Fruit fly (Drosophila melanogaster): ENCODE measurements around the gene Tm2.

Gene Tm2

DNA sequence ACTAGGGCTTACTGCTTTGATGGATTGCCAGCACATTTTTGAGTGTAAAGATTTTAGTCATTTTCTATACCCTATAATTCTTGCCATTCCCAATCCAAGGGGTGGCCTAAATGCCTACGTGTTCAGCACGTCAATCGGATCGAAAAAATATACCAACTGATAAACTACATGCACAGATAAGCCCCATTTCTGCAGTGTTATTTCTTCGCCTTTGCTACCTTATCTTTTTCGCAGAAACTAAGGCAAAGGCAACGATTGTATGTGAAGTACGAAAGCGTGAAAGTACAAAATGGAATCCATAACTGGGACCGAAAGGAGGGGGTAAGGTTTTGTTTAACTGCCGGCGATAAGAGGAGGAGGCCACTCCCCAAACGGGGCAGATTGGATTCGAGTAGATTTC lies 12.1 kb upstream of the Tm2 start:
- TF ChIP-seq gcm2 (GFP tag; optimal IDR thresholded peaks at IDR 0.05): no peak
- TF ChIP-seq CG9215 (GFP tag; IDR thresholded peaks at IDR 0.05): no peak
- TF ChIP-seq CG11723 (GFP tag; optimal IDR thresholded peaks at IDR 0.05): no peak
- no peak for TF ChIP-seq CG10274 (GFP tag; optimal IDR thresholded peaks at IDR 0.05)
- no peak for TF ChIP-seq CG2202 (tag; optimal IDR thresholded peaks at IDR 0.05)
- no peak for TF ChIP-seq CG2199 (GFP tag; IDR thresholded peaks at IDR 0.05)
- peak; percentile 5; the same call in 1 of the 2 replicates for TF ChIP-seq CG32532 (GFP tag; IDR thresholded peaks at IDR 0.05)
- TF ChIP-seq CG4424 (GFP tag; optimal IDR thresholded peaks at IDR 0.05): no peak
- no peak for TF ChIP-seq CG3726 (GFP tag; IDR thresholded peaks at IDR 0.05)
- TF ChIP-seq Usf (GFP tag; optimal IDR thresholded peaks at IDR 0.05): no peak
- TF ChIP-seq fd102C (GFP tag; optimal IDR thresholded peaks at IDR 0.05): no peak
- TF ChIP-seq GATAe (GFP tag; conservative IDR thresholded peaks at IDR 0.05): peak; percentile 42; the same call in 1 of the 2 replicates
- TF ChIP-seq MESR4 (GFP tag; optimal IDR thresholded peaks at IDR 0.05): no peak
- no peak for TF ChIP-seq CG9932 (GFP tag; IDR thresholded peaks at IDR 0.05)
- TF ChIP-seq sug (tag; optimal IDR thresholded peaks at IDR 0.05): peak; percentile 70
- no peak for TF ChIP-seq CG18619 (GFP tag; optimal IDR thresholded peaks at IDR 0.05)
- no peak for TF ChIP-seq Camta (GFP tag; optimal IDR thresholded peaks at IDR 0.05)
- TF ChIP-seq cwo (GFP tag; optimal IDR thresholded peaks at IDR 0.05): peak; percentile 12
- 0 out of 2 replicates have a peak, but pooled peaks have one; percentile 14 for TF ChIP-seq CG13287 (GFP tag; IDR thresholded peaks at IDR 0.05; ENCODE audit: partially characterized antibody)
- peak; percentile 15 for TF ChIP-seq mirr (GFP tag; optimal IDR thresholded peaks at IDR 0.05)
- no peak for TF ChIP-seq CG13624 (GFP tag; optimal IDR thresholded peaks at IDR 0.05)
- TF ChIP-seq br (optimal IDR thresholded peaks at IDR 0.05): no peak
- TF ChIP-seq CG7963 (GFP tag; IDR thresholded peaks at IDR 0.05; ENCODE audit: partially characterized antibody): no peak
- TF ChIP-seq chinmo (GFP tag; IDR thresholded peaks at IDR 0.05; ENCODE audit: partially characterized antibody): peak; percentile 87; the same call in 3 of the 4 replicates
- TF ChIP-seq CG10565 (GFP tag; optimal IDR thresholded peaks at IDR 0.05): no peak
- peak; percentile 27 for TF ChIP-seq grn (GFP tag; optimal IDR thresholded peaks at IDR 0.05)
- TF ChIP-seq Fer1 (GFP tag; optimal IDR thresholded peaks at IDR 0.05): peak; percentile 13
- TF ChIP-seq wdn (GFP tag; IDR thresholded peaks at IDR 0.05): 0 out of 2 replicates have a peak, but pooled peaks have one; percentile 8
- TF ChIP-seq CG34376 (GFP tag; optimal IDR thresholded peaks at IDR 0.05): peak; percentile 44
- TF ChIP-seq exex (tag; optimal IDR thresholded peaks at IDR 0.05): peak; percentile 67
- no peak for TF ChIP-seq CG14965 (GFP tag; optimal IDR thresholded peaks at IDR 0.05; ENCODE audit: borderline replicate concordance)
- no peak for TF ChIP-seq CG12299 (tag; optimal IDR thresholded peaks at IDR 0.05)
- peak; percentile 17 for TF ChIP-seq D19B (GFP tag; optimal IDR thresholded peaks at IDR 0.05)
- TF ChIP-seq Gug (GFP tag; IDR thresholded peaks at IDR 0.05): no peak
- no peak for TF ChIP-seq B-H1 (GFP tag; IDR thresholded peaks at IDR 0.05)
- TF ChIP-seq ems (GFP tag; optimal IDR thresholded peaks at IDR 0.05): no peak
- peak in 1 of 2 experiments; percentile 2 for TF ChIP-seq eve (GFP tag; optimal IDR thresholded peaks at IDR 0.05)
- no peak for TF ChIP-seq bigmax (GFP tag; optimal IDR thresholded peaks at IDR 0.05)
- no peak for TF ChIP-seq sima (GFP tag; optimal IDR thresholded peaks at IDR 0.05)
- peak; percentile 46 for TF ChIP-seq lab (GFP tag; optimal IDR thresholded peaks at IDR 0.05)
- TF ChIP-seq Med (GFP tag): peak; percentile 64
- TF ChIP-seq ranshi (GFP tag; IDR thresholded peaks at IDR 0.05): no peak

DNA sequence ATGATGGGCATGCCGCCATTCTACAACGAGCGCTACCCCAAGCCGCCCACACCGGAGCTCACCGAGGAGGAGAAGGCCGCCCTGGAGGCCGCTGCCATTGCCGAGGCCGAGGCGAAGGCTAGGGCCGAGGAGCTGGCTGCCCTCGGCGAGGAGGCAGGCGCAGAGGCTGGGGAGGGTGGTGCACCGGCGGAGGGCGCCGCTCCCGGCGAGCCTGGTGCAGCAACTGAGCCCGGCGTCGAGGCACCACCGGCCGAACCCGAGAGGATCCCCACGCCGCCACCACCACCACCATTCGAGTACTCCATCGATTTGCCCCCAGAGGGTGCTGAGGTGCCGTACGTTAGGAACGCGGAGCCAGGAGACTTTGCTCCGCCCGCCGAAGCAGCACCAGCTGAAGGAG lies 4.7 kb upstream of the Tm2 start:
- TF ChIP-seq Hr39 (optimal IDR thresholded peaks at IDR 0.05) (peak; percentile 16), ftz-f1 (GFP tag; optimal IDR thresholded peaks at IDR 0.05) (peak; percentile 56), CG10543 (GFP tag; optimal IDR thresholded peaks at IDR 0.05) (peak; percentile 6), dysf (GFP tag; IDR thresholded peaks at IDR 0.05) (0 out of 3 replicates have a peak, but pooled peaks have one; percentile 9), Tbp (GFP tag; optimal IDR thresholded peaks at IDR 0.05) (no peak), Dbx (GFP tag; IDR thresholded peaks at IDR 0.05) (0 out of 3 replicates have a peak, but pooled peaks have one; percentile 6), sens (GFP tag) (peak; percentile 22), CG42726 (GFP tag; IDR thresholded peaks at IDR 0.05; ENCODE audit: partially characterized antibody) (peak; percentile 23; the same call in 1 of the 2 replicates), mirr (GFP tag; optimal IDR thresholded peaks at IDR 0.05) (no peak), vvl (GFP tag; IDR thresholded peaks at IDR 0.05) (0 out of 2 replicates have a peak, but pooled peaks have one; percentile 12), fd102C (GFP tag; optimal IDR thresholded peaks at IDR 0.05) (no peak), CG16813 (GFP tag; IDR thresholded peaks at IDR 0.05; ENCODE audit: partially characterized antibody) (0 out of 3 replicates have a peak, but pooled peaks have one; percentile 24), CG11560 (tag; IDR thresholded peaks at IDR 0.05) (0 out of 3 replicates have a peak, but pooled peaks have one; percentile 35), CG17328 (GFP tag; IDR thresholded peaks at IDR 0.05) (peak; percentile 37; the same call in 1 of the 2 replicates)
